Fruit fly (Drosophila melanogaster): ENCODE results near the gene CG14717.

Gene CG14717

DNA sequence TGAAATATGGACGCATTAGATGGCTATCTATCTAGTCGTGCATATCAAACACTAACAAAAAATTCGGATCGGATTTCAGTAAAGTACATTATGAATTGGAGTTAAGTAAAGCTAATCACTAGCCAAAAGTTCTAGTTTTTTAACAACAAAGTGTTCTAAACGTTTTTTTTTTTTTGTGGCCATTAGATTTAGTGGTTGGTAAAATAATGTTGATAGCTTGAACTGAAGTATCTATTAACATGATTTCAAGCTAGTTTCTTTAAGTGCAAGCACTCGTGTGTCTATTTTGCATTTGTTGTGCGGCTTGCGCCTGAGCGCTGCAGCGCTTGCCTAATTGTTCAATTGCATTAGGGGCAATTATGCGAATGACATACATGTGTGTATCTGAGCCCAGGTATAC is 33.7 kb upstream of the CG14717 start (continued):
- TF ChIP-seq ems (GFP tag; optimal IDR thresholded peaks at IDR 0.05) (no peak), PHDP (tag; optimal IDR thresholded peaks at IDR 0.05) (peak; percentile 2), corto (GFP tag; optimal IDR thresholded peaks at IDR 0.05) (no peak), chif (GFP tag; optimal IDR thresholded peaks at IDR 0.05) (peak in 1 of 2 experiments; percentile 4), CG17359 (tag; optimal IDR thresholded peaks at IDR 0.05) (peak; percentile 34), pum (GFP tag; optimal IDR thresholded peaks at IDR 0.05) (no peak), Hr3 (GFP tag; optimal IDR thresholded peaks at IDR 0.05) (no peak), CG10979 (tag; optimal IDR thresholded peaks at IDR 0.05) (peak; percentile 4), Oli (tag; optimal IDR thresholded peaks at IDR 0.05) (peak; percentile 12), unpg (GFP tag; optimal IDR thresholded peaks at IDR 0.05) (no peak), az2 (GFP tag; optimal IDR thresholded peaks at IDR 0.05) (peak; percentile 7), ranshi (GFP tag; IDR thresholded peaks at IDR 0.05) (no peak), seq (GFP tag; IDR thresholded peaks at IDR 0.05) (no peak), CG10274 (GFP tag; optimal IDR thresholded peaks at IDR 0.05) (no peak), CG8290 (GFP tag; optimal IDR thresholded peaks at IDR 0.05) (no peak), CG8290 (tag; optimal IDR thresholded peaks at IDR 0.05) (no peak), CG1602 (GFP tag; optimal IDR thresholded peaks at IDR 0.05) (no peak), CG8388 (GFP tag; optimal IDR thresholded peaks at IDR 0.05) (no peak), BEAF-32 (GFP tag; optimal IDR thresholded peaks at IDR 0.05) (no peak), HLH4C (GFP tag; IDR thresholded peaks at IDR 0.05; ENCODE audit: partially characterized antibody) (no peak), hbn (GFP tag; IDR thresholded peaks at IDR 0.05; ENCODE audit: partially characterized antibody) (no peak), CG2116 (GFP tag; optimal IDR thresholded peaks at IDR 0.05) (no peak), Dll (GFP tag; IDR thresholded peaks at IDR 0.05; ENCODE audit: partially characterized antibody) (no peak), Nf-YA (GFP tag; IDR thresholded peaks at IDR 0.05) (no peak), Optix (GFP tag; IDR thresholded peaks at IDR 0.05) (no peak), z (GFP tag; IDR thresholded peaks at IDR 0.05) (no peak), CG34422 (GFP tag; IDR thresholded peaks at IDR 0.05) (no peak), luna (GFP tag; optimal IDR thresholded peaks at IDR 0.05) (no peak), HHEX (GFP tag; optimal IDR thresholded peaks at IDR 0.05) (no peak), grau (tag; optimal IDR thresholded peaks at IDR 0.05) (no peak), chn (GFP tag; optimal IDR thresholded peaks at IDR 0.05) (no peak), ATbp (GFP tag; optimal IDR thresholded peaks at IDR 0.05) (peak; percentile 16), en (GFP tag; optimal IDR thresholded peaks at IDR 0.05) (no peak), slbo (GFP tag; IDR thresholded peaks at IDR 0.05) (no peak), CHES-1-like (GFP tag; optimal IDR thresholded peaks at IDR 0.05) (no peak), CG43689 (GFP tag; IDR thresholded peaks at IDR 0.05) (no peak), Drgx (GFP tag; IDR thresholded peaks at IDR 0.05) (peak; percentile 35; the same call in 1 of the 2 replicates), CG10543 (GFP tag; optimal IDR thresholded peaks at IDR 0.05) (no peak), jigr1 (GFP tag; IDR thresholded peaks at IDR 0.05) (no peak), ac (GFP tag; optimal IDR thresholded peaks at IDR 0.05) (no peak), Hmx (GFP tag; optimal IDR thresholded peaks at IDR 0.05) (no peak), tll (GFP tag; optimal IDR thresholded peaks at IDR 0.05) (no peak), HmgD (GFP tag; optimal IDR thresholded peaks at IDR 0.05) (no peak), CTCF (GFP tag; optimal IDR thresholded peaks at IDR 0.05) (no peak), Six4 (GFP tag; optimal IDR thresholded peaks at IDR 0.05) (no peak), row (GFP tag; IDR thresholded peaks at IDR 0.05) (0 out of 3 replicates have a peak, but pooled peaks have one; percentile 14), Atf3 (GFP tag; optimal IDR thresholded peaks at IDR 0.05) (no peak), Hey (tag; optimal IDR thresholded peaks at IDR 0.05) (no peak), CG15269 (tag; optimal IDR thresholded peaks at IDR 0.05) (peak; percentile 15), br (optimal IDR thresholded peaks at IDR 0.05) (no peak), Chrac-16 (GFP tag; optimal IDR thresholded peaks at IDR 0.05) (no peak), kni (GFP tag; optimal IDR thresholded peaks at IDR 0.05) (no peak)
